Worm (Caenorhabditis elegans) whole organism, late embryonic: ENCODE results near the gene mau-8.

Experiments
- F13H6.1 ChIP-seq: sonication (generic microtip); optimal IDR thresholded peaks from 2 replicates; lab custom pipeline; 2016; ENCODE audit warnings: missing genetic modification characterization, missing compliant biosample characterization
- ama-1 ChIP-seq: fragments of 150-350 bp; optimal IDR thresholded peaks from 2 replicates; lab custom pipeline; 2014
- ceh-2 ChIP-seq: sonication (generic microtip); optimal IDR thresholded peaks from 2 replicates; lab custom pipeline; 2016; ENCODE audit warnings: missing genotype, missing genetic modification characterization, missing compliant biosample characterization
- ceh-30 ChIP-seq: fragments of 150-350 bp; optimal IDR thresholded peaks from 2 replicates; lab custom pipeline; 2014; ENCODE audit warnings: missing biosample characterization, missing genetic modification characterization
- ceh-31 ChIP-seq: sonication (generic microtip); optimal IDR thresholded peaks from 2 replicates; lab custom pipeline; 2016; ENCODE audit warnings: missing genetic modification characterization, missing compliant biosample characterization
- che-1 ChIP-seq: sonication (generic microtip); optimal IDR thresholded peaks from 2 replicates; lab custom pipeline; 2016; ENCODE audit warnings: mild to moderate bottlenecking, missing genetic modification characterization, missing compliant biosample characterization
- odd-2 ChIP-seq: sonication (generic microtip); optimal IDR thresholded peaks from 2 replicates; lab custom pipeline; 2017; ENCODE audit warnings: antibody characterized with exemption, mild to moderate bottlenecking, missing genetic modification characterization, missing compliant biosample characterization
- pat-9 ChIP-seq: fragments of 200-800 bp; sonication (Bioruptor generic); optimal IDR thresholded peaks from 2 replicates; lab custom pipeline; 2018; ENCODE audit warnings: mild to moderate bottlenecking, missing genetic modification characterization, moderate library complexity, missing compliant biosample characterization
- tbx-2 ChIP-seq: sonication (generic microtip); optimal IDR thresholded peaks from 2 replicates; lab custom pipeline; 2016; ENCODE audit warnings: missing genetic modification characterization, missing compliant biosample characterization
- unc-3 ChIP-seq, 2 experiments: fragments of 200-800 bp in 1 of 2; sonication (Bioruptor generic) in 1 of 2; sonication (generic microtip) in 1 of 2; conservative IDR thresholded peaks in 1 of 2; optimal IDR thresholded peaks in 1 of 2; 2 replicates each; pipeline versions ENCODE4 v1.3.6 to Lab custom; 2016 to 2022; ENCODE audit warnings: missing compliant biosample characterization in 2 of 2, missing genetic modification characterization in 2 of 2, missing genetic modification reagents in 1 of 2

- TF ChIP-seq odd-2 (tag; lab: Kevin White, UChicago) (no peak), tbx-2 (no peak), ceh-30 (tag; lab: Kevin White, UChicago) (no peak), ceh-31 (tag; lab: Kevin White, UChicago) (no peak), pat-9 (tag; lab: Kevin White, UChicago) (no peak), ama-1 (lab: Kevin White, UChicago) (no peak), che-1 (tag; lab: Kevin White, UChicago) (no peak), F13H6.1 (tag; lab: Kevin White, UChicago) (no peak), ceh-2 (no peak), unc-3 (GFP tag; conservative IDR thresholded peaks at IDR 0.05; lab: Robert Waterston, UW) (no peak), unc-3 (tag; optimal IDR thresholded peaks at IDR 0.05; lab: Kevin White, UChicago) (no peak)
Observed at ce11 chrIV:13330547-13330946, 47.3 kb upstream of the mau-8 start.
